Worm (Caenorhabditis elegans) whole organism, L1 larva: ENCODE data around the gene F23F12.3.

Experiments used
- aha-1 ChIP-seq: fragments of 150-350 bp; optimal IDR thresholded peaks from 2 replicates; lab custom pipeline; 2014; ENCODE audit warnings: missing biosample characterization, missing genetic modification characterization
- ama-1 ChIP-seq: fragments of 150-350 bp; optimal IDR thresholded peaks from 2 replicates; lab custom pipeline; 2014
- ceh-82 ChIP-seq, 3 experiments: fragments of 150-350 bp in 1 of 3; sonication (generic microtip) in 2 of 3; optimal IDR thresholded peaks; 2 replicates each; lab custom pipeline; 2014 to 2017; ENCODE audit warnings: missing biosample characterization in 3 of 3, missing genetic modification characterization in 3 of 3
- grh-1 ChIP-seq: fragments of 200-800 bp; sonication (Bioruptor generic); IDR thresholded peaks from 2 replicates; pipeline ENCODE4 v1.3.6; 2022; ENCODE audit warnings: missing genetic modification reagents, missing genetic modification characterization, missing compliant biosample characterization
- irx-1 ChIP-seq: sonication (generic microtip); optimal IDR thresholded peaks from 2 replicates; lab custom pipeline; 2016; ENCODE audit warnings: missing genetic modification characterization, missing compliant biosample characterization
- nhr-85 ChIP-seq: sonication (generic microtip); peaks from one replicate; lab custom pipeline; 2016; ENCODE audit warnings: missing genetic modification characterization, inconsistent platforms, missing compliant biosample characterization
- sup-37 ChIP-seq: fragments of 200-800 bp; sonication (Bioruptor generic); optimal IDR thresholded peaks from 2 replicates; lab custom pipeline; 2018; ENCODE audit warnings: mild to moderate bottlenecking, missing genetic modification characterization, missing compliant biosample characterization
- tbx-2 ChIP-seq: sonication (generic microtip); optimal IDR thresholded peaks from 2 replicates; lab custom pipeline; 2016; ENCODE audit warnings: missing genetic modification characterization, missing compliant biosample characterization
- unc-62 ChIP-seq: fragments of 150-350 bp; optimal IDR thresholded peaks from 2 replicates; lab custom pipeline; 2014; ENCODE audit warnings: missing biosample characterization, missing genetic modification reagents, missing genetic modification characterization

ce11 chrIII:6479439-6479838 lies 20.9 kb upstream of the F23F12.3 start:
- no peak for TF ChIP-seq irx-1 (tag; lab: Kevin White, UChicago)
- TF ChIP-seq ama-1 (lab: Kevin White, UChicago) = no peak
- no peak for TF ChIP-seq nhr-85 (tag; lab: Kevin White, UChicago)
- no peak for TF ChIP-seq unc-62 (GFP tag; lab: Kevin White, UChicago)
- no peak for TF ChIP-seq tbx-2 (tag; lab: Kevin White, UChicago)
- TF ChIP-seq sup-37 (GFP tag; lab: Kevin White, UChicago) = no peak
- TF ChIP-seq aha-1 (tag; lab: Kevin White, UChicago) = no peak
- TF ChIP-seq ceh-82 (tag; optimal IDR thresholded peaks at IDR 0.05; lab: Kevin White, UChicago) = no peak
- no peak for TF ChIP-seq grh-1 (GFP tag; lab: Robert Waterston, UW)
